In the genomic region with DNA sequence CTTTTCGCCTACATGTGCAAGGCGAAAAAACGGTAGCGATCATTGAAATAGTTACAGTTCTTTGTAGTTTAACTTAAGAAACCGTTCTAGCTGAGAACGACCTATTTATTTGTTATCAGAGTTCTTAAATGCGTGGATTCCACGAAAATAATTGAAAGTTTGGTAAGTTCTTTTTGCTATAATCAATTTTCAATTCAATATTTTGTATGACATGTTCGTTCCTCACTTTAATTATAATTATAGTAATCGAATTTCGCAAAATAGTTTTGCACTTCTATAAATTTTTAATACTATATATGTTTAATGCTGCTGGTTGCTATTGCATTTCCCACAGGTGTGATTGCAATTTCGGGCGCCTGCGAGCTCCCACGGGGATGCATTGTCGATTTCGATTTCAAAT, we compare ENCODE assay signal across 4 fruit fly cellular contexts.
TF ChIP-seq lines count a peak whose summit lies in the region.

No protein-coding gene starts in this region.

- TF ChIP-seq CTCF in whole organism, embryonic (GFP tag; optimal IDR thresholded peaks at IDR 0.05; lab: Kevin White, UChicago), result no peak

TF ChIP-seq in whole organism, embryonic, 481 proteins besides CTCF, POLR2A, EP300 and RAD21:
- TF ChIP-seq CG8281 (tag; optimal IDR thresholded peaks at IDR 0.05; lab: Kevin White, UChicago) (no peak), CG10979 (tag; optimal IDR thresholded peaks at IDR 0.05; lab: Kevin White, UChicago) (peak; percentile 18), CG13775 (GFP tag; optimal IDR thresholded peaks at IDR 0.05; lab: Kevin White, UChicago) (no peak), lbe (GFP tag; optimal IDR thresholded peaks at IDR 0.05; lab: Kevin White, UChicago) (peak; percentile 2), nau (GFP tag; optimal IDR thresholded peaks at IDR 0.05; lab: Kevin White, UChicago) (no peak), pita (GFP tag; optimal IDR thresholded peaks at IDR 0.05; lab: Kevin White, UChicago) (no peak), Rx (GFP tag; IDR thresholded peaks at IDR 0.05; lab: Robert Waterston, UW) (no peak), so (GFP tag; IDR thresholded peaks at IDR 0.05; lab: Robert Waterston, UW) (no peak), sens (GFP tag; lab: Kevin White, UChicago) (peak; percentile 2), gem (tag; optimal IDR thresholded peaks at IDR 0.05; lab: Kevin White, UChicago) (peak; percentile 27), D19A (tag; optimal IDR thresholded peaks at IDR 0.05; lab: Kevin White, UChicago) (no peak), CG31441 (GFP tag; IDR thresholded peaks at IDR 0.05; lab: Robert Waterston, UW) (0 out of 2 replicates have a peak, but pooled peaks have one; percentile 25), Oli (tag; optimal IDR thresholded peaks at IDR 0.05; lab: Kevin White, UChicago) (no peak), CG11504 (tag; optimal IDR thresholded peaks at IDR 0.05; lab: Kevin White, UChicago) (peak; percentile 19), CG2712 (tag; optimal IDR thresholded peaks at IDR 0.05; lab: Kevin White, UChicago) (peak; percentile 7), phol (tag; optimal IDR thresholded peaks at IDR 0.05; lab: Kevin White, UChicago) (peak; percentile 2), CG18262 (tag; optimal IDR thresholded peaks at IDR 0.05; lab: Kevin White, UChicago) (peak; percentile 12), dmrt11E (tag; optimal IDR thresholded peaks at IDR 0.05; lab: Kevin White, UChicago) (peak; percentile 9), CG13424 (tag; optimal IDR thresholded peaks at IDR 0.05; lab: Kevin White, UChicago) (no peak), bsh (GFP tag; optimal IDR thresholded peaks at IDR 0.05; lab: Kevin White, UChicago) (peak in 1 of 2 experiments; percentile 53), CG11696 (GFP tag; IDR thresholded peaks at IDR 0.05; lab: Robert Waterston, UW) (peak; percentile 10; the same call in 1 of the 2 replicates)

TF ChIP-seq in whole organism, prepupa, 60 proteins besides CTCF, POLR2A, EP300 and RAD21 (continues in another document):
- TF ChIP-seq eg (GFP tag; IDR thresholded peaks at IDR 0.05; lab: Robert Waterston, UW), result no peak; the same call in 2 of the 3 replicates
- no peak for TF ChIP-seq CG6854 (GFP tag; optimal IDR thresholded peaks at IDR 0.05; lab: Kevin White, UChicago)
- TF ChIP-seq CG16779 (tag; optimal IDR thresholded peaks at IDR 0.05; lab: Kevin White, UChicago), result peak; percentile 36
- TF ChIP-seq Lpt (GFP tag; optimal IDR thresholded peaks at IDR 0.05; lab: Kevin White, UChicago), result peak; percentile 31
- TF ChIP-seq Sox14 (GFP tag; optimal IDR thresholded peaks at IDR 0.05; lab: Kevin White, UChicago), result peak; percentile 53
- TF ChIP-seq CG3919 (GFP tag; optimal IDR thresholded peaks at IDR 0.05; lab: Kevin White, UChicago), result peak; percentile 53
- TF ChIP-seq spab (GFP tag; optimal IDR thresholded peaks at IDR 0.05; lab: Kevin White, UChicago), result peak; percentile 38
- TF ChIP-seq CG3032 (tag; optimal IDR thresholded peaks at IDR 0.05; lab: Kevin White, UChicago), result peak; percentile 60
- TF ChIP-seq Sox15 (GFP tag; optimal IDR thresholded peaks at IDR 0.05; lab: Kevin White, UChicago), result no peak
- TF ChIP-seq fd59A (GFP tag; optimal IDR thresholded peaks at IDR 0.05; lab: Kevin White, UChicago), result peak; percentile 36
- TF ChIP-seq CG1621 (tag; optimal IDR thresholded peaks at IDR 0.05; lab: Kevin White, UChicago), result no peak
- no peak for TF ChIP-seq Eip93F (GFP tag; optimal IDR thresholded peaks at IDR 0.05; lab: Kevin White, UChicago)
- TF ChIP-seq CG8319 (GFP tag; optimal IDR thresholded peaks at IDR 0.05; lab: Kevin White, UChicago), result no peak
- peak; percentile 38 for TF ChIP-seq CG34406 (GFP tag; optimal IDR thresholded peaks at IDR 0.05; lab: Kevin White, UChicago)
- TF ChIP-seq net (GFP tag; optimal IDR thresholded peaks at IDR 0.05; lab: Kevin White, UChicago), result peak; percentile 61
- TF ChIP-seq Eip78C (GFP tag; lab: Kevin White, UChicago), result peak; percentile 81
- TF ChIP-seq Hr4 (GFP tag; optimal IDR thresholded peaks at IDR 0.05; lab: Kevin White, UChicago), result peak; percentile 72
- TF ChIP-seq Hr38 (GFP tag; optimal IDR thresholded peaks at IDR 0.05; lab: Kevin White, UChicago), result no peak
- peak; percentile 45 for TF ChIP-seq pdm3 (GFP tag; optimal IDR thresholded peaks at IDR 0.05; lab: Kevin White, UChicago)
- no peak for TF ChIP-seq CG11902 (GFP tag; optimal IDR thresholded peaks at IDR 0.05; lab: Kevin White, UChicago)
- TF ChIP-seq CG11294 (GFP tag; IDR thresholded peaks at IDR 0.05; lab: Robert Waterston, UW), result no peak
- TF ChIP-seq CG10669 (GFP tag; optimal IDR thresholded peaks at IDR 0.05; lab: Kevin White, UChicago), result peak; percentile 32
- peak; percentile 33 to 35 for TF ChIP-seq ss (GFP tag; optimal IDR thresholded peaks at IDR 0.05; lab: Kevin White, UChicago)

TF ChIP-seq in whole organism, pupa, 21 proteins besides CTCF, POLR2A, EP300 and RAD21:
- TF ChIP-seq rn (GFP tag; IDR thresholded peaks at IDR 0.05; lab: Robert Waterston, UW), result no peak
- peak; percentile 57 for TF ChIP-seq CG17806 (tag; optimal IDR thresholded peaks at IDR 0.05; lab: Kevin White, UChicago)
- TF ChIP-seq CG32121 (GFP tag; IDR thresholded peaks at IDR 0.05; lab: Robert Waterston, UW), result 0 out of 2 replicates have a peak, but pooled peaks have one; percentile 44
- TF ChIP-seq CG4496 (GFP tag; IDR thresholded peaks at IDR 0.05; lab: Robert Waterston, UW), result 0 out of 3 replicates have a peak, but pooled peaks have one; percentile 31
- no peak for TF ChIP-seq CG12605 (GFP tag; IDR thresholded peaks at IDR 0.05; lab: Robert Waterston, UW)
- TF ChIP-seq Ets98B (GFP tag; IDR thresholded peaks at IDR 0.05; lab: Robert Waterston, UW), result no peak
- no peak for TF ChIP-seq gl (tag; optimal IDR thresholded peaks at IDR 0.05; lab: Kevin White, UChicago)
- peak; percentile 29 for TF ChIP-seq Pif1A (GFP tag; optimal IDR thresholded peaks at IDR 0.05; lab: Kevin White, UChicago)
- peak; percentile 55 for TF ChIP-seq CG15710 (tag; optimal IDR thresholded peaks at IDR 0.05; lab: Kevin White, UChicago)
- TF ChIP-seq fd96Ca (GFP tag; IDR thresholded peaks at IDR 0.05; lab: Robert Waterston, UW), result no peak
- TF ChIP-seq CG13204 (GFP tag; optimal IDR thresholded peaks at IDR 0.05; lab: Kevin White, UChicago), result no peak
- peak; percentile 42 for TF ChIP-seq Snoo (tag; optimal IDR thresholded peaks at IDR 0.05; lab: Kevin White, UChicago)
- no peak for TF ChIP-seq EcR (GFP tag; optimal IDR thresholded peaks at IDR 0.05; lab: Kevin White, UChicago)
- TF ChIP-seq Pif1B (GFP tag; optimal IDR thresholded peaks at IDR 0.05; lab: Kevin White, UChicago), result peak; percentile 12
- TF ChIP-seq CG9948 (tag; optimal IDR thresholded peaks at IDR 0.05; lab: Kevin White, UChicago), result peak; percentile 56
- TF ChIP-seq CG8301 (tag; optimal IDR thresholded peaks at IDR 0.05; lab: Kevin White, UChicago), result peak; percentile 67
- TF ChIP-seq CG10348 (GFP tag; IDR thresholded peaks at IDR 0.05; lab: Robert Waterston, UW), result no peak
- TF ChIP-seq CG8159 (tag; optimal IDR thresholded peaks at IDR 0.05; lab: Kevin White, UChicago), result peak; percentile 66
- TF ChIP-seq D1 (tag; optimal IDR thresholded peaks at IDR 0.05; lab: Kevin White, UChicago), result no peak
- peak; percentile 69 for TF ChIP-seq CG14655 (GFP tag; optimal IDR thresholded peaks at IDR 0.05; lab: Kevin White, UChicago)
- peak; percentile 36 for TF ChIP-seq CG34367 (tag; optimal IDR thresholded peaks at IDR 0.05; lab: Kevin White, UChicago)

TF ChIP-seq in whole organism, wandering third instar larva, 38 proteins besides CTCF, POLR2A, EP300 and RAD21 (continues in another document):
- TF ChIP-seq sv (GFP tag; optimal IDR thresholded peaks at IDR 0.05; lab: Kevin White, UChicago) (no peak), psq (GFP tag; optimal IDR thresholded peaks at IDR 0.05; lab: Kevin White, UChicago) (peak; percentile 16), N (GFP tag; optimal IDR thresholded peaks at IDR 0.05; lab: Kevin White, UChicago) (no peak), CG9705 (GFP tag; optimal IDR thresholded peaks at IDR 0.05; lab: Kevin White, UChicago) (no peak), brk (GFP tag; optimal IDR thresholded peaks at IDR 0.05; lab: Kevin White, UChicago) (no peak), usp (GFP tag; optimal IDR thresholded peaks at IDR 0.05; lab: Kevin White, UChicago) (no peak), Jra (GFP tag; optimal IDR thresholded peaks at IDR 0.05; lab: Kevin White, UChicago) (no peak), Sp1 (GFP tag; optimal IDR thresholded peaks at IDR 0.05; lab: Kevin White, UChicago) (peak; percentile 44), Hnf4 (GFP tag; optimal IDR thresholded peaks at IDR 0.05; lab: Kevin White, UChicago) (no peak), Hr83 (GFP tag; optimal IDR thresholded peaks at IDR 0.05; lab: Kevin White, UChicago; ENCODE audit: poor library complexity, severe bottlenecking) (no peak), Abd-B (GFP tag; optimal IDR thresholded peaks at IDR 0.05; lab: Kevin White, UChicago) (no peak), foxo (GFP tag; optimal IDR thresholded peaks at IDR 0.05; lab: Kevin White, UChicago) (peak in 1 of 2 experiments; percentile 28), pan (optimal IDR thresholded peaks at IDR 0.05; lab: Kevin White, UChicago) (no peak), Myc (optimal IDR thresholded peaks at IDR 0.05; lab: Kevin White, UChicago) (no peak), woc (GFP tag; optimal IDR thresholded peaks at IDR 0.05; lab: Kevin White, UChicago) (no peak), sage (GFP tag; optimal IDR thresholded peaks at IDR 0.05; lab: Kevin White, UChicago) (no peak), dl (GFP tag; optimal IDR thresholded peaks at IDR 0.05; lab: Kevin White, UChicago; ENCODE audit: insufficient read depth in 1 of 2, partially characterized antibody in 2 of 2) (no peak), Dif (GFP tag; optimal IDR thresholded peaks at IDR 0.05; lab: Kevin White, UChicago; ENCODE audit: partially characterized antibody) (no peak), OdsH (GFP tag; optimal IDR thresholded peaks at IDR 0.05; lab: Kevin White, UChicago) (peak; percentile 11), CrebA (GFP tag; optimal IDR thresholded peaks at IDR 0.05; lab: Kevin White, UChicago; ENCODE audit: borderline replicate concordance) (no peak), HLH106 (tag; optimal IDR thresholded peaks at IDR 0.05; lab: Kevin White, UChicago) (peak; percentile 46), Hr78 (GFP tag; optimal IDR thresholded peaks at IDR 0.05; lab: Kevin White, UChicago) (no peak), tai (GFP tag; optimal IDR thresholded peaks at IDR 0.05; lab: Kevin White, UChicago) (no peak), CG32264 (GFP tag; optimal IDR thresholded peaks at IDR 0.05; lab: Kevin White, UChicago) (no peak), ey (GFP tag; optimal IDR thresholded peaks at IDR 0.05; lab: Kevin White, UChicago) (no peak), br (GFP tag; optimal IDR thresholded peaks at IDR 0.05; lab: Kevin White, UChicago) (no peak), Vsx2 (GFP tag; optimal IDR thresholded peaks at IDR 0.05; lab: Kevin White, UChicago; ENCODE audit: partially characterized antibody) (no peak), rgr (GFP tag; optimal IDR thresholded peaks at IDR 0.05; lab: Kevin White, UChicago) (peak; percentile 2), GATAd (GFP tag; optimal IDR thresholded peaks at IDR 0.05; lab: Kevin White, UChicago) (no peak), dmrt93B (GFP tag; optimal IDR thresholded peaks at IDR 0.05; lab: Kevin White, UChicago) (no peak), lola (GFP tag; optimal IDR thresholded peaks at IDR 0.05; lab: Kevin White, UChicago) (no peak)
